Fruit fly (Drosophila melanogaster) S2 (cell line): Measurements from ENCODE around the gene Hs6st.

Experiments
- CG8478 ChIP-seq: fragments of >200 bp; optimal IDR thresholded peaks from 2 replicates; lab custom pipeline; 2018
- CTCF ChIP-seq, 2 experiments: fragments of >200 bp; optimal IDR thresholded peaks; 2 replicates each; lab custom pipeline; 2018

The Hs6st gene

dm6 chr3R:19934840-19935776 is 73.2 kb downstream of the Hs6st start, which contains the start of gene mira:
mira (minus strand) TSS chr3R:19935120.
- TF ChIP-seq CG8478 (lab: Kevin White, UChicago) (no peak), CTCF (optimal IDR thresholded peaks at IDR 0.05; lab: Kevin White, UChicago) (no peak)

dm6 chr3R:19932169-19932568 is 76.1 kb downstream of the Hs6st start:
- TF ChIP-seq CG8478 (lab: Kevin White, UChicago) (no peak), CTCF (optimal IDR thresholded peaks at IDR 0.05; lab: Kevin White, UChicago) (no peak)

- TF ChIP-seq CTCF (optimal IDR thresholded peaks at IDR 0.05; lab: Kevin White, UChicago) (no peak), CG8478 (lab: Kevin White, UChicago) (no peak)
Observed at dm6 chr3R:19930913-19931706, 77.2 kb downstream of the Hs6st start.

dm6 chr3R:19928544-19928943 is 79.8 kb downstream of the Hs6st start, which contains the start of gene CG4459:
CG4459 (minus strand) TSS chr3R:19928644.
- TF ChIP-seq CG8478 (lab: Kevin White, UChicago) (no peak), CTCF (optimal IDR thresholded peaks at IDR 0.05; lab: Kevin White, UChicago) (no peak)

- TF ChIP-seq CG8478 (lab: Kevin White, UChicago) = no peak
- no peak for TF ChIP-seq CTCF (optimal IDR thresholded peaks at IDR 0.05; lab: Kevin White, UChicago)
Observed at dm6 chr3R:19925271-19925670, 83.0 kb downstream of the Hs6st start, which contains the start of gene CG4462. CG4462 (minus strand) TSS chr3R:19925371.

- no peak for TF ChIP-seq CTCF (optimal IDR thresholded peaks at IDR 0.05; lab: Kevin White, UChicago)
- no peak for TF ChIP-seq CG8478 (lab: Kevin White, UChicago)
Observed at dm6 chr3R:19924331-19924730, 84.0 kb downstream of the Hs6st start.

dm6 chr3R:19918207-19918606 is 90.1 kb downstream of the Hs6st start, which contains the start of gene CG4770:
CG4770 (plus strand) TSS chr3R:19918507.
- no peak for TF ChIP-seq CTCF (optimal IDR thresholded peaks at IDR 0.05; lab: Kevin White, UChicago)
- no peak for TF ChIP-seq CG8478 (lab: Kevin White, UChicago)

dm6 chr3R:19917739-19918138 is 90.6 kb downstream of the Hs6st start, which contains the start of gene CG4465:
CG4465 (minus strand) TSS chr3R:19917839.
- TF ChIP-seq CG8478 (lab: Kevin White, UChicago) = no peak
- TF ChIP-seq CTCF (optimal IDR thresholded peaks at IDR 0.05; lab: Kevin White, UChicago) = no peak

dm6 chr3R:19915312-19915711 is 93.0 kb downstream of the Hs6st start, which contains the start of the genes Xport-A and Xport-B:
Xport-A (minus strand) TSS chr3R:19915412.
Xport-B (minus strand) TSS chr3R:19915412.
- no peak for TF ChIP-seq CG8478 (lab: Kevin White, UChicago)
- no peak for TF ChIP-seq CTCF (optimal IDR thresholded peaks at IDR 0.05; lab: Kevin White, UChicago)

dm6 chr3R:19911030-19911429 is 97.3 kb downstream of the Hs6st start:
- TF ChIP-seq CG8478 (lab: Kevin White, UChicago) (no peak), CTCF (optimal IDR thresholded peaks at IDR 0.05; lab: Kevin White, UChicago) (no peak)

dm6 chr3R:19910302-19911029 is 97.8 kb downstream of the Hs6st start:
- no peak for TF ChIP-seq CTCF (optimal IDR thresholded peaks at IDR 0.05; lab: Kevin White, UChicago)
- TF ChIP-seq CG8478 (lab: Kevin White, UChicago) = no peak

dm6 chr3R:19909541-19910182 is 98.7 kb downstream of the Hs6st start:
- no peak for TF ChIP-seq CG8478 (lab: Kevin White, UChicago)
- TF ChIP-seq CTCF (optimal IDR thresholded peaks at IDR 0.05; lab: Kevin White, UChicago) = no peak

- TF ChIP-seq CTCF (optimal IDR thresholded peaks at IDR 0.05; lab: Kevin White, UChicago) (no peak), CG8478 (lab: Kevin White, UChicago) (no peak)
Observed at dm6 chr3R:19908863-19909343, 99.4 kb downstream of the Hs6st start.
